Worm (Caenorhabditis elegans) whole organism, midembryonic: ENCODE measurements around the gene fut-4.

Source experiments
- T22C8.4 ChIP-seq: fragments of 200-800 bp; sonication (Bioruptor generic); IDR thresholded peaks from 2 replicates; pipeline ENCODE4 v1.3.6; 2022; ENCODE audit warnings: missing genetic modification characterization, missing compliant biosample characterization
- cog-1 ChIP-seq: sonication (generic microtip); optimal IDR thresholded peaks from 2 replicates; lab custom pipeline; 2016; ENCODE audit warnings: missing genetic modification characterization, missing compliant biosample characterization
- flt-1 ChIP-seq: fragments of 200-800 bp; sonication (Bioruptor generic); IDR thresholded peaks from 2 replicates; pipeline ENCODE4 v1.3.6; 2022; ENCODE audit warnings: missing genetic modification characterization, missing compliant biosample characterization
- klf-2 ChIP-seq: fragments of 200-800 bp; sonication (Bioruptor generic); conservative IDR thresholded peaks from 2 replicates; pipeline ENCODE4 v1.3.6; 2022; ENCODE audit warnings: missing genetic modification reagents, missing genetic modification characterization, missing compliant biosample characterization
- med-1 ChIP-seq: sonication (generic microtip); optimal IDR thresholded peaks from 2 replicates; lab custom pipeline; 2017; ENCODE audit warnings: missing genetic modification characterization, mild to moderate bottlenecking, missing compliant biosample characterization, antibody characterized with exemption, missing genetic modification reagents; ENCODE audit not compliant: insufficient read depth
- ref-1 ChIP-seq: fragments of 200-800 bp; sonication (Bioruptor generic); conservative IDR thresholded peaks from 2 replicates; pipeline ENCODE4 v1.3.6; 2022; ENCODE audit warnings: missing genetic modification reagents, missing genetic modification characterization, missing compliant biosample characterization
- tab-1 ChIP-seq: fragments of 200-800 bp; sonication (Bioruptor generic); IDR thresholded peaks from 2 replicates; pipeline ENCODE4 v1.3.6; 2022; ENCODE audit warnings: missing genetic modification characterization, missing compliant biosample characterization
- ztf-23 ChIP-seq: fragments of 200-800 bp; sonication (Bioruptor generic); IDR thresholded peaks from 2 replicates; pipeline ENCODE4 v1.3.6; 2022; ENCODE audit warnings: missing genetic modification reagents, missing genetic modification characterization, missing compliant biosample characterization
- ztf-29 ChIP-seq: fragments of 200-800 bp; sonication (Bioruptor generic); IDR thresholded peaks from 2 replicates; pipeline ENCODE4 v1.3.6; 2022; ENCODE audit warnings: missing genetic modification reagents, missing genetic modification characterization, missing compliant biosample characterization

fut-4 gene

DNA sequence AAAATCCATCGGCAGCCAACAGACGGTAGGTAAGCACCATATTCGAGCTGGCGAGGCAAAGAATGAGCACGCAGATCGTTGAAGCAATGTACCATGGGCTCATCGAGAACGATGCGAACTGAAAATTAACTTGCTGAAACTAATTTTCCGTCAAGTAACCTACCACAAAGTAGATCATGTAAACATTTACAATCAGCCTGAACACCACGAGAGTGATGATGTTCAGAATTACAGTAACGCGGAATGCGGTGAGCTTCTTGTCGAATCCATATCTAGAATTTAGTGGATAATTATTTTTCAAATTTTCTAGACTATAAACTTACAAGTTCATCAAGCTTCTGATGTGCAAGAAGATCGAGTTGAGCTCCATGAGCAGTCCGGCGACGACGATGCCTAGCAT lies 7.1 kb upstream of the fut-4 start:
- TF ChIP-seq cog-1 (tag; lab: Kevin White, UChicago) (no peak), klf-2 (no peak), T22C8.4 (GFP tag; lab: Robert Waterston, UW) (no peak), ztf-29 (GFP tag; lab: Robert Waterston, UW) (no peak), tab-1 (GFP tag; lab: Robert Waterston, UW) (no peak), flt-1 (GFP tag; lab: Robert Waterston, UW) (no peak), ztf-23 (no peak), med-1 (no peak), ref-1 (GFP tag; lab: Robert Waterston, UW) (no peak)

DNA sequence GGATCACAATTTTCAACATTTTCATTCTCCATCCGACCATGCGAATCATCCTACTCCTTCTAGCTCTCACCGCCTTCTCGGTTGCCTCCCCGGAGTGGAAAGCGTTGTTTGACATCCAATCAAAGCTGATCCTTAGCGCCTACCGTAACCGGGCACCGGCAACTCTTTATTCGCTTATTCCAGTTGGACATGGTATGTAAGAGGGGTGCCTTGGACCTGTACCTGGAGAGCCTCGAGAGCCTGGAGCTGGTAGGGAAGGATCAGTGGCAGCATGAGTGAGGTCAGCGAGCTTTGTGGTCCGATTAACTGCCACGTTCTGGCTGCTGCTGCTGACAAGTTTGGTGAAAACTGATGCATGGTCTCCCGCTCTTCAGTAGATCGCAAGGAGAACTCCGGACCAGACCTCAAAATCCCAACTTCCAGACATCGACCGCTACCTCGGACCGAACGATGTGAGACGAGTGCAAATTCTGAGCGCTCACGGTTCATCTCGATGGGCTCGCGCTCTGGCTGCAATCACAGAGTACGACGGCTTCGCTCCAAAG lies 5.6 kb upstream of the fut-4 start, which contains the start of gene K12H6.8:
K12H6.8 (plus strand) TSS at position 38 of the 545 bp plus-strand sequence.
- no peak for TF ChIP-seq ztf-29 (GFP tag; lab: Robert Waterston, UW)
- TF ChIP-seq flt-1 (GFP tag; lab: Robert Waterston, UW): no peak
- TF ChIP-seq cog-1 (tag; lab: Kevin White, UChicago): no peak
- TF ChIP-seq tab-1 (GFP tag; lab: Robert Waterston, UW): no peak
- no peak for TF ChIP-seq ref-1 (GFP tag; lab: Robert Waterston, UW)
- no peak for TF ChIP-seq klf-2
- TF ChIP-seq T22C8.4 (GFP tag; lab: Robert Waterston, UW): no peak
- no peak for TF ChIP-seq ztf-23
- no peak for TF ChIP-seq med-1

DNA sequence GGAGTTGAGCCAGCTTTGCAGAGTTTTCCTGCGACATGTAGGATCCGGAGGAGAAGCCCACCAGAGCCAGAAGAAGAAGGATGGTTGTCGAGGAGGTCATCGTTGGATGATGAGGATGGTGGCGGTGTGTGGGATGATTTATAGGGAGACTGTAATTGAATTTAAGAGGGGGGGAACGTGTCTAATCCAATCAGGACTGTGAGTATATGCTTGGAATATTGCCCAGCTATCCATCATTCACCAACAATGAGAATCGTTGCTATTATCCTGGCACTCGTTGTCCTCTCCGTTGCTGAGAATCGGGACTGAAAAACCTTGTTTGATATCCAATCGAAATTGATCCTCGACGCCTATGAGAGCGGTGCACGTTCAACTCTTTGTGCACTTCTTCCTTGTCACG lies 3.7 kb upstream of the fut-4 start, which contains the start of gene K12H6.5:
K12H6.5 (minus strand) TSS at position 101 of the 400 bp plus-strand sequence.
- TF ChIP-seq T22C8.4 (GFP tag; lab: Robert Waterston, UW) (no peak), klf-2 (no peak), ref-1 (GFP tag; lab: Robert Waterston, UW) (no peak), tab-1 (GFP tag; lab: Robert Waterston, UW) (no peak), ztf-23 (no peak), ztf-29 (GFP tag; lab: Robert Waterston, UW) (no peak), cog-1 (tag; lab: Kevin White, UChicago) (no peak), flt-1 (GFP tag; lab: Robert Waterston, UW) (no peak), med-1 (no peak)

DNA sequence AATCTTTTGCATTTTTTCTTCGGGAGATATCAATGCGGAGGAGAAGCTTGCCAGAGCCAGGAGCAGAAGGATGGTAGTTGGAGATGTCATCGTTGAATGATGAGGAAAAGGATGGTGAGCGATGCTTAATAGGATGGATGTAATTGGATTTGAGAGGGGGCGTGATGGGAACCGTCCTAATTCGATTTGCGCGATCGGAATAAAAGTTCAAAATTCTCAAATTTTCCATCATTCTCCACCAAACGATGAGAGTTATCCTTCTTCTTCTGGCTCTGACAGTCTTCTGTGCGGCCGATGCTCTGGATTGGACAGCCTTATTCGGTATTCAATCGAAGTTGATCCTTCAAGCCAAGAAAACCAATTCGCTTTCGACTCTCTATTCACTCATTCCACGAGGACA lies 1.8 kb upstream of the fut-4 start, which contains the start of the genes K12H6.4 and K12H6.9:
K12H6.4 (minus strand) TSS at position 101 of the 400 bp plus-strand sequence.
K12H6.9 (plus strand) TSS at position 236 of the 400 bp plus-strand sequence.
- TF ChIP-seq klf-2: no peak
- no peak for TF ChIP-seq flt-1 (GFP tag; lab: Robert Waterston, UW)
- TF ChIP-seq ztf-23: no peak
- TF ChIP-seq ztf-29 (GFP tag; lab: Robert Waterston, UW): no peak
- TF ChIP-seq tab-1 (GFP tag; lab: Robert Waterston, UW): no peak
- TF ChIP-seq med-1: no peak
- TF ChIP-seq cog-1 (tag; lab: Kevin White, UChicago): no peak
- no peak for TF ChIP-seq T22C8.4 (GFP tag; lab: Robert Waterston, UW)
- TF ChIP-seq ref-1 (GFP tag; lab: Robert Waterston, UW): no peak

DNA sequence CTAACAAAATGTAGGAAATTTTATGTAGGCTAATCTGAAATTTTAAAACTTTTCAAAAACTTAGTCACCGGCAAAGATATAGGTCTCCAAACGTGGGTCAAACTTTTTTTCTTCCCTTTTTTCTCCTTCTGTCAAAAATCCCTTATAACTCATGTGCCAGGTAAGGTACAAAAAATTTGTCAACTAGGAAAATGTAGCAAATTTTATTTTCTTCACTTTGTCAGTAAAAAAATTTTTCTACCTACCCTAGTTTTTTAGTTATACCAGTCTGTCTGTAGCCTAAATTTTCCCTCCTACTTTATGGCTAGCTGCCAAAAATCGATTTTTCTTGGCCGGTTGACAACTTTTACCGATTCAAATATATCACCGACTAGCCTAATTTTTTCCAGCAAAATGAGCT lies 5.7 kb downstream of the fut-4 start, which contains the start of gene set-13:
set-13 (plus strand) TSS at position 301 of the 400 bp plus-strand sequence.
- no peak for TF ChIP-seq tab-1 (GFP tag; lab: Robert Waterston, UW)
- TF ChIP-seq med-1: no peak
- TF ChIP-seq cog-1 (tag; lab: Kevin White, UChicago): no peak
- TF ChIP-seq klf-2: no peak
- TF ChIP-seq T22C8.4 (GFP tag; lab: Robert Waterston, UW): no peak
- no peak for TF ChIP-seq flt-1 (GFP tag; lab: Robert Waterston, UW)
- no peak for TF ChIP-seq ztf-29 (GFP tag; lab: Robert Waterston, UW)
- no peak for TF ChIP-seq ztf-23
- TF ChIP-seq ref-1 (GFP tag; lab: Robert Waterston, UW): no peak

DNA sequence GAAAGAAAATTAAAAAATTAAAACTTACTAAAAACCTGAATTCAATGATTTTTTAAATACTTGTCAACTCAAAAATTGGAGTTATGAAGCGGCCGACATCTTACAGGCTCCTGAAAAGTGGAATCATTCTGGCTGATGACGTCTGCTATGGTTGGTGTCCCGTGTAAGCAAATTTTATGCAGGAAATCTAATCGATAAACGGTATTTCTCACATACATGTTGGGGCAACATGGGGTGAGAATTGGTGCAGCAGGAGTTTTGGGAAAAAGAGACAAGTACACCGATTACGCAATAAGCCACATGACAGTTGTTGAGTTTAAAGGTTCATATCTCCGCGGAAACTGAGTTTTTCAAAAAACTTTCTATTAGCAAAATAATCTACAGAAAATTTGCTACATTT lies 6.9 kb downstream of the fut-4 start, which contains the start of gene K12H6.2:
K12H6.2 (minus strand) TSS at position 101 of the 400 bp plus-strand sequence.
- TF ChIP-seq flt-1 (GFP tag; lab: Robert Waterston, UW) (no peak), T22C8.4 (GFP tag; lab: Robert Waterston, UW) (no peak), ref-1 (GFP tag; lab: Robert Waterston, UW) (no peak)

DNA sequence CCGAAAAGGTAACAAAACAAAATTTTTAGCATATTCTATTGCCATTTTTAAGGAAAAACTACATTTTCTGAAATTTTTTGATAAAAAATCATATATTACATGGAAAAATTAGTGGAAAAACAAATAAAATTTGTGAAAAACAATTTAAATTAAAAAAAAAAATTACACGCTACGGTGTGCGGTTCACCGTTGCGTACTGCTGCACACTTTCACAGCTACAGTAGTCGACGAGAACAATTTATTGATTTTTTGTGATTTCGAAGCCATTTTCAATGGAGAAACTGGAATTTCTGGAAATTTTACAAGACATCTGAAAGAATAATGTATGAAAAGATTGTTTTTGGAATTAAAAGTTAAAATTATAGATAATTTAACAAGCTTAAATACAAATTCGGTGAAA lies 7.3 kb downstream of the fut-4 start:
- TF ChIP-seq klf-2: no peak
- no peak for TF ChIP-seq tab-1 (GFP tag; lab: Robert Waterston, UW)
- no peak for TF ChIP-seq med-1
- TF ChIP-seq cog-1 (tag; lab: Kevin White, UChicago): no peak
- TF ChIP-seq ztf-23: no peak
- no peak for TF ChIP-seq T22C8.4 (GFP tag; lab: Robert Waterston, UW)
- TF ChIP-seq ref-1 (GFP tag; lab: Robert Waterston, UW): no peak
- TF ChIP-seq flt-1 (GFP tag; lab: Robert Waterston, UW): no peak
- TF ChIP-seq ztf-29 (GFP tag; lab: Robert Waterston, UW): no peak

DNA sequence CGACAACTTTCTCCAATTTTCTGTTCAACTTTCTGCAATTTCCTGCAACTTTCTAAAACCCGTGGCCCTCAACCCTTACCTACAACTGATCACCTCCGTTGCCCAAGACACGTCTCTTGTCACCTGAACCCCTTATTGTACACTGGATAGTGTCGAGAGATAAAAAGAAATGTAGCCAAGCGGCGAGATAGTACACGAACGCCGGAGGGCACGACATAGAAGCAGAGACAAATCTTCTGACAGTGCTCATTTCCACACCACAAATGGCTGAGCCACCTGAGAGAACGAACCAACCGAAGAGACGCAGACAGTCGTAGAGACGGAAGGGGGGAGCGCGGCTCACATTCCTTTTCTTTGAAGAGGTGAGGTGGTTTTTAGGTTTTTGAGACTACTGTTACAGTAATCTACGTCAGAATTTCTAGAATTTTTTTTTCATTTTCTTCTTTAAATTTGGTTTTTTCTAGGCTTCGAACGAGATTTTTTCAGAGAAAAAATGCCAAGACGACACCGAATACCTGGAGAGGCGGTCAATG lies 14.6 kb downstream of the fut-4 start, which contains the start of gene K12H6.12:
K12H6.12 (plus strand) TSS at position 483 of the 533 bp plus-strand sequence.
- TF ChIP-seq tab-1 (GFP tag; lab: Robert Waterston, UW): no peak
- TF ChIP-seq cog-1 (tag; lab: Kevin White, UChicago): no peak
- no peak for TF ChIP-seq med-1
- TF ChIP-seq ztf-23: no peak
- TF ChIP-seq T22C8.4 (GFP tag; lab: Robert Waterston, UW): no peak
- TF ChIP-seq ref-1 (GFP tag; lab: Robert Waterston, UW): no peak
- TF ChIP-seq klf-2: no peak
- no peak for TF ChIP-seq ztf-29 (GFP tag; lab: Robert Waterston, UW)
- TF ChIP-seq flt-1 (GFP tag; lab: Robert Waterston, UW): no peak

DNA sequence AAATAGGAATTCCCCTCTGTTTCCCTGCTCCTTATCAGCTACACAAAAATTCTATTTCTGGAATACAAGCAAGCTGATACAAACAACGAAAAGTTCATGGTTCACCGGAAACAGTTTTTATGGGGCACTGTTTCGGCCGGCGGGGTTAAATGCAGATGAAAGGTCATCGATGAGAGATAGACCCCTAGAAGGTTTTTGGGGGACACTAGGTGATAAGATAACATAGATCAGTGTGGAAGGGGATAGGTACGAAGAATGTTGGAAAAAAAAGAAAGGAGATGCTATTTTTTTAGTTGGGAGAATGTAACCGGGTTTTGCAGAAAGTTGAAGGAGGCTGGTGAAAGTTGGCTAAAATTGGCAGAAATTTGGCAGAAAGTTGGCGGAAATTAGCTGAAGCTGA lies 16.8 kb downstream of the fut-4 start:
- TF ChIP-seq ref-1 (GFP tag; lab: Robert Waterston, UW) (no peak), tab-1 (GFP tag; lab: Robert Waterston, UW) (no peak), med-1 (no peak), T22C8.4 (GFP tag; lab: Robert Waterston, UW) (no peak), flt-1 (GFP tag; lab: Robert Waterston, UW) (no peak), klf-2 (no peak)
